Worm (Caenorhabditis elegans) whole organism, young adult: ENCODE data around the gene srh-68.

Experiments
- B0035.1 ChIP-seq: sonication (generic microtip); optimal IDR thresholded peaks from 2 replicates; lab custom pipeline; 2016; ENCODE audit warnings: missing genetic modification characterization, mild to moderate bottlenecking, missing compliant biosample characterization, missing genotype, missing genetic modification reagents
- B0261.1 ChIP-seq: sonication (generic microtip); optimal IDR thresholded peaks from 2 replicates; lab custom pipeline; 2016; ENCODE audit warnings: mild to moderate bottlenecking, missing genetic modification characterization, moderate library complexity, missing compliant biosample characterization
- B0336.3 ChIP-seq: fragments of 200-800 bp; sonication (Bioruptor generic); IDR thresholded peaks from 2 replicates; pipeline ENCODE4 v1.3.6; 2022; ENCODE audit warnings: missing genetic modification characterization, missing compliant biosample characterization
- C06A6.2 ChIP-seq: fragments of 200-800 bp; sonication (Bioruptor generic); conservative IDR thresholded peaks from 2 replicates; pipeline ENCODE4 v1.3.6; 2022; ENCODE audit warnings: missing genetic modification characterization, missing compliant biosample characterization
- F39B2.1 ChIP-seq: fragments of 200-800 bp; sonication (Bioruptor generic); IDR thresholded peaks from 2 replicates; pipeline ENCODE4 v1.3.6; 2022; ENCODE audit warnings: missing genetic modification reagents, missing genetic modification characterization, missing compliant biosample characterization
- F52B5.7 ChIP-seq: sonication (generic microtip); optimal IDR thresholded peaks from 2 replicates; lab custom pipeline; 2016; ENCODE audit warnings: mild to moderate bottlenecking, missing genetic modification characterization, missing compliant biosample characterization
- T26A5.8 ChIP-seq: sonication (generic microtip); optimal IDR thresholded peaks from 2 replicates; lab custom pipeline; 2016; ENCODE audit warnings: missing genetic modification characterization, missing compliant biosample characterization
- Y53G8AR.9 ChIP-seq: fragments of 200-800 bp; sonication (Bioruptor generic); conservative IDR thresholded peaks from 2 replicates; pipeline ENCODE4 v1.3.6; 2022; ENCODE audit warnings: missing genetic modification reagents, missing genetic modification characterization, missing compliant biosample characterization
- Y67H2A.10 ChIP-seq: fragments of 200-800 bp; sonication (Bioruptor generic); conservative IDR thresholded peaks from 2 replicates; pipeline ENCODE4 v1.3.6; 2022; ENCODE audit warnings: missing genetic modification reagents, missing genetic modification characterization, missing compliant biosample characterization
- aptf-3 ChIP-seq: fragments of 200-800 bp; sonication (Bioruptor generic); IDR thresholded peaks from 2 replicates; pipeline ENCODE4 v1.3.6; 2022; ENCODE audit warnings: missing genetic modification characterization, missing compliant biosample characterization
- athp-1 ChIP-seq: sonication (generic microtip); optimal IDR thresholded peaks from 2 replicates; lab custom pipeline; 2017; ENCODE audit warnings: mild to moderate bottlenecking, missing genetic modification characterization, missing compliant biosample characterization
- ceh-91 ChIP-seq: fragments of 200-800 bp; sonication (Bioruptor generic); IDR thresholded peaks from 2 replicates; pipeline ENCODE4 v1.3.6; 2022; ENCODE audit warnings: missing genetic modification reagents, missing genetic modification characterization, missing compliant biosample characterization
- mel-28 ChIP-seq: sonication (generic microtip); optimal IDR thresholded peaks from 2 replicates; lab custom pipeline; 2016; ENCODE audit warnings: borderline replicate concordance, mild to moderate bottlenecking, missing genetic modification characterization, missing compliant biosample characterization
- mxl-1 ChIP-seq: sonication (generic microtip); optimal IDR thresholded peaks from 2 replicates; lab custom pipeline; 2016; ENCODE audit warnings: missing genetic modification characterization, missing compliant biosample characterization
- nfya-2 ChIP-seq: fragments of 200-800 bp; sonication (Bioruptor generic); IDR thresholded peaks from 2 replicates; pipeline ENCODE4 v1.3.6; 2022; ENCODE audit warnings: missing genetic modification reagents, missing genetic modification characterization, missing compliant biosample characterization
- nfyb-1 ChIP-seq: fragments of 200-800 bp; sonication (Bioruptor generic); IDR thresholded peaks from 2 replicates; pipeline ENCODE4 v1.3.6; 2022; ENCODE audit warnings: missing genetic modification reagents, missing genetic modification characterization, missing compliant biosample characterization
- nhr-27 ChIP-seq: fragments of 200-800 bp; sonication (Bioruptor generic); optimal IDR thresholded peaks from 2 replicates; lab custom pipeline; 2018; ENCODE audit warnings: mild to moderate bottlenecking, missing genetic modification characterization, moderate library complexity, missing compliant biosample characterization
- nhr-80 ChIP-seq: sonication (generic microtip); optimal IDR thresholded peaks from 2 replicates; lab custom pipeline; 2016; ENCODE audit warnings: missing genetic modification characterization, missing compliant biosample characterization
- tlf-1 ChIP-seq: fragments of 200-800 bp; sonication (Bioruptor generic); optimal IDR thresholded peaks from 2 replicates; lab custom pipeline; 2018; ENCODE audit warnings: mild to moderate bottlenecking, missing genetic modification characterization, missing compliant biosample characterization
- unc-62 ChIP-seq: fragments of 150-350 bp; optimal IDR thresholded peaks from 2 replicates; lab custom pipeline; 2014; ENCODE audit warnings: missing biosample characterization, missing genetic modification reagents, missing genetic modification characterization
- ztf-22 ChIP-seq: fragments of 200-800 bp; sonication (Bioruptor generic); optimal IDR thresholded peaks from 2 replicates; lab custom pipeline; 2018; ENCODE audit warnings: mild to moderate bottlenecking, missing genetic modification characterization, moderate library complexity, missing compliant biosample characterization
- ztf-28 ChIP-seq: fragments of 200-800 bp; sonication (Bioruptor generic); IDR thresholded peaks from 2 replicates; pipeline ENCODE4 v1.3.6; 2022; ENCODE audit warnings: missing genetic modification reagents, missing genetic modification characterization, missing compliant biosample characterization

Gene srh-68

DNA sequence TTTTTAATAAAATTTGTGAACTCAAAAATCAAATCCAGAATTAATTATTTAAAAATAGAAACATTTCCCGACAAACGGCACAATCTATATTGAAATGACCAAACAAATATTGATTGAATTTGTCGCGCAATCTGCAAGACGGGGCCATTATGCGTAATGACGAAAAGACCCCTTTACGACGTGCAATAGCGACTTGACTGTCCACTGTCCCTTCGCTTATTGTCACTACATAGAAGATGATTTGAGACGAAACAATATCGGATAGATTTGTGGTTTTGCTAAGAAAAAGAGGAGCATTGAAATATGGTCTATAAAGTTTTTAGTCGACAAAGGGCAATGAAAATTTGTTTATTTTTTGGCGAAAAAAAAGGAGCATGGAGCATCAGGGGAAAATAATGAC is 43.8 kb downstream of the srh-68 start:
- no peak for TF ChIP-seq nfya-2 (GFP tag; lab: Robert Waterston, UW)
- no peak for TF ChIP-seq ztf-28 (GFP tag; lab: Robert Waterston, UW)
- no peak for TF ChIP-seq nhr-80 (tag; lab: Kevin White, UChicago)

DNA sequence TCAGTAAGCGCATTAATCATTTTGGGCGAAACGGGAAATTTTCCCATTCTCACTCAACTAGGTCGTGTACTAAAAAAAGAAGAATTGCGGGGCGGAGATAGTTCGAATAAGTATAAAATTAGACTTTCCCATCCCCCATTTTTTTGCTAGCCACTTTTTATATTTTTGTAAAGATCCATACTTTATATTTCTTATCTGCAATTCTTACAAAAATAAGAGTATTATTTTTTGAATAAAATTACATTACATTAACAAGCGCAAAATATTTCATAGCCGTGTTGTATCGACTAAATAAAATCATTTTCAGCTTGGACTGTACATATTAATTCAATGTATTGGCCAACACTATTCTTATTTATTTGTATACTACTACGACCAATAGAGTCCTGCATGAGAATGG is 48.4 kb downstream of the srh-68 start, which contains the start of gene F49C5.11:
Gene F49C5.11, plus strand, starts transcription at position 301 of the 400 bp plus-strand sequence.
- TF ChIP-seq Y53G8AR.9 (GFP tag; lab: Robert Waterston, UW) (no peak), Y67H2A.10 (no peak), B0261.1 (tag; lab: Kevin White, UChicago) (no peak), nfyb-1 (GFP tag; lab: Robert Waterston, UW) (no peak), tlf-1 (no peak), C06A6.2 (GFP tag; lab: Robert Waterston, UW) (no peak), mel-28 (tag; lab: Kevin White, UChicago) (no peak), unc-62 (GFP tag; lab: Kevin White, UChicago) (no peak), nfya-2 (GFP tag; lab: Robert Waterston, UW) (no peak), athp-1 (no peak), F39B2.1 (GFP tag; lab: Robert Waterston, UW) (no peak), F52B5.7 (no peak), mxl-1 (tag; lab: Kevin White, UChicago) (no peak), aptf-3 (no peak), ceh-91 (no peak), B0336.3 (GFP tag; lab: Robert Waterston, UW) (no peak), B0035.1 (tag; lab: Kevin White, UChicago) (no peak), nhr-27 (tag; lab: Kevin White, UChicago) (no peak), ztf-22 (GFP tag; lab: Kevin White, UChicago) (no peak), T26A5.8 (tag; lab: Kevin White, UChicago) (no peak)
